7 worm cellular contexts compared by ENCODE assay signal in genomic region chrIV:12157915-12158314, ce11.
TF ChIP-seq lines count a peak whose summit lies in the region.

No protein-coding gene starts in this region.

TF ChIP-seq in whole organism, L1 larva, 84 proteins besides CTCF, POLR2A, EP300 and RAD21:
- TF ChIP-seq lin-35 (GFP tag; optimal IDR thresholded peaks at IDR 0.05; lab: Kevin White, UChicago) (peak in 1 of 2 experiments; percentile 2), nhr-85 (tag; lab: Kevin White, UChicago) (peak; percentile 40), mep-1 (tag; optimal IDR thresholded peaks at IDR 0.05; lab: Kevin White, UChicago) (peak; percentile 9), ztf-4 (tag; optimal IDR thresholded peaks at IDR 0.05; lab: Kevin White, UChicago) (no peak), xbp-1 (tag; optimal IDR thresholded peaks at IDR 0.05; lab: Kevin White, UChicago) (no peak), elt-3 (tag; optimal IDR thresholded peaks at IDR 0.05; lab: Kevin White, UChicago) (peak in 1 of 6 experiments; percentile 7), pag-3 (tag; optimal IDR thresholded peaks at IDR 0.05; lab: Kevin White, UChicago; ENCODE audit: borderline replicate concordance, insufficient read depth) (no peak)

TF ChIP-seq in whole organism, L2 larva, 48 proteins besides CTCF, POLR2A, EP300 and RAD21:
- TF ChIP-seq nhr-129 (tag; optimal IDR thresholded peaks at IDR 0.05; lab: Kevin White, UChicago) (peak; percentile 62), Y55F3AM.14 (GFP tag; optimal IDR thresholded peaks at IDR 0.05; lab: Kevin White, UChicago) (no peak)

TF ChIP-seq in whole organism, L3 larva, 47 proteins besides CTCF, POLR2A, EP300 and RAD21:
- TF ChIP-seq nhr-25 (tag; optimal IDR thresholded peaks at IDR 0.05; lab: Kevin White, UChicago) (peak; percentile 7), fkh-2 (tag; optimal IDR thresholded peaks at IDR 0.05; lab: Kevin White, UChicago) (no peak), ceh-28 (tag; optimal IDR thresholded peaks at IDR 0.05; lab: Kevin White, UChicago) (peak; percentile 34), pqm-1 (tag; optimal IDR thresholded peaks at IDR 0.05; lab: Kevin White, UChicago) (no peak)

TF ChIP-seq in whole organism, L4 larva, 104 proteins besides CTCF, POLR2A, EP300 and RAD21 (continues in another document):
- TF ChIP-seq hlh-30 (tag; optimal IDR thresholded peaks at IDR 0.05; lab: Kevin White, UChicago; ENCODE audit: insufficient read depth) = no peak
- TF ChIP-seq madf-9 (GFP tag; conservative IDR thresholded peaks at IDR 0.05; lab: Robert Waterston, UW) = no peak
- TF ChIP-seq Y75B8A.6 (GFP tag; IDR thresholded peaks at IDR 0.05; lab: Robert Waterston, UW) = no peak
- TF ChIP-seq T26A8.4 (GFP tag; IDR thresholded peaks at IDR 0.05; lab: Robert Waterston, UW) = no peak
- TF ChIP-seq lin-15B (tag; optimal IDR thresholded peaks at IDR 0.05; lab: Kevin White, UChicago) = no peak
- peak; percentile 25 for TF ChIP-seq mxl-3 (GFP tag; optimal IDR thresholded peaks at IDR 0.05; lab: Kevin White, UChicago)
- TF ChIP-seq tra-1 (GFP tag; IDR thresholded peaks at IDR 0.05; lab: Robert Waterston, UW) = no peak
- no peak for TF ChIP-seq lin-1 (GFP tag; IDR thresholded peaks at IDR 0.05; lab: Robert Waterston, UW)
- TF ChIP-seq dmd-9 (GFP tag; IDR thresholded peaks at IDR 0.05; lab: Robert Waterston, UW) = no peak
- TF ChIP-seq daf-19 (GFP tag; conservative IDR thresholded peaks at IDR 0.05; lab: Robert Waterston, UW) = no peak
- no peak for TF ChIP-seq aly-2 (tag; optimal IDR thresholded peaks at IDR 0.05; lab: Kevin White, UChicago)
- peak; percentile 20 for TF ChIP-seq nhr-6 (tag; optimal IDR thresholded peaks at IDR 0.05; lab: Kevin White, UChicago)
- TF ChIP-seq lin-38 (GFP tag; IDR thresholded peaks at IDR 0.05; lab: Robert Waterston, UW) = no peak
- no peak for TF ChIP-seq fkh-10 (GFP tag; optimal IDR thresholded peaks at IDR 0.05; lab: Kevin White, UChicago)
- no peak for TF ChIP-seq snpc-1.2 (GFP tag; IDR thresholded peaks at IDR 0.05; lab: Robert Waterston, UW)
- peak; percentile 6 for TF ChIP-seq mes-2 (tag; optimal IDR thresholded peaks at IDR 0.05; lab: Kevin White, UChicago; ENCODE audit: poor library complexity, severe bottlenecking)
- no peak for TF ChIP-seq nhr-28 (tag; optimal IDR thresholded peaks at IDR 0.05; lab: Kevin White, UChicago)
- TF ChIP-seq nhr-102 (tag; optimal IDR thresholded peaks at IDR 0.05; lab: Kevin White, UChicago) = no peak
- TF ChIP-seq hmg-1.1 (GFP tag; IDR thresholded peaks at IDR 0.05; lab: Robert Waterston, UW) = 0 out of 2 replicates have a peak, but pooled peaks have one; percentile 29
- no peak for TF ChIP-seq tag-97 (GFP tag; IDR thresholded peaks at IDR 0.05; lab: Robert Waterston, UW)

TF ChIP-seq in whole organism, late embryonic, 69 proteins besides CTCF, POLR2A, EP300 and RAD21:
- TF ChIP-seq ceh-48 (tag; optimal IDR thresholded peaks at IDR 0.05; lab: Kevin White, UChicago) (peak; percentile 75), tbx-2 (tag; optimal IDR thresholded peaks at IDR 0.05; lab: Kevin White, UChicago) (peak; percentile 11), ref-2 (tag; optimal IDR thresholded peaks at IDR 0.05; lab: Kevin White, UChicago) (peak; percentile 21), pros-1 (tag; optimal IDR thresholded peaks at IDR 0.05; lab: Kevin White, UChicago) (no peak)

TF ChIP-seq in whole organism, midembryonic, 9 proteins besides CTCF, POLR2A, EP300 and RAD21:
- TF ChIP-seq cog-1 (tag; optimal IDR thresholded peaks at IDR 0.05; lab: Kevin White, UChicago) (peak; percentile 41), ztf-23 (GFP tag; IDR thresholded peaks at IDR 0.05; lab: Robert Waterston, UW) (no peak), T22C8.4 (GFP tag; IDR thresholded peaks at IDR 0.05; lab: Robert Waterston, UW) (peak; percentile 66), med-1 (GFP tag; optimal IDR thresholded peaks at IDR 0.05; lab: Kevin White, UChicago; ENCODE audit: insufficient read depth) (no peak), flt-1 (GFP tag; IDR thresholded peaks at IDR 0.05; lab: Robert Waterston, UW) (0 out of 2 replicates have a peak, but pooled peaks have one; percentile 23), tab-1 (GFP tag; IDR thresholded peaks at IDR 0.05; lab: Robert Waterston, UW) (0 out of 2 replicates have a peak, but pooled peaks have one; percentile 7)

TF ChIP-seq in whole organism, mixed stage, embryonic, 35 proteins besides CTCF, POLR2A, EP300 and RAD21:
- TF ChIP-seq blmp-1 (tag; optimal IDR thresholded peaks at IDR 0.05; lab: Kevin White, UChicago) = no peak
- TF ChIP-seq ham-2 (GFP tag; optimal IDR thresholded peaks at IDR 0.05; lab: Kevin White, UChicago) = peak; percentile 78
- no peak for TF ChIP-seq ztf-11 (tag; optimal IDR thresholded peaks at IDR 0.05; lab: Kevin White, UChicago)
- TF ChIP-seq bed-3 (GFP tag; optimal IDR thresholded peaks at IDR 0.05; lab: Kevin White, UChicago) = no peak
- TF ChIP-seq unc-62 (GFP tag; optimal IDR thresholded peaks at IDR 0.05; lab: Kevin White, UChicago) = no peak
- no peak for TF ChIP-seq drap-1 (GFP tag; optimal IDR thresholded peaks at IDR 0.05; lab: Kevin White, UChicago)
- TF ChIP-seq nhr-2 (tag; optimal IDR thresholded peaks at IDR 0.05; lab: Kevin White, UChicago) = peak; percentile 59
- TF ChIP-seq tbx-8 (GFP tag; optimal IDR thresholded peaks at IDR 0.05; lab: Kevin White, UChicago) = no peak
- TF ChIP-seq nhr-76 (tag; optimal IDR thresholded peaks at IDR 0.05; lab: Kevin White, UChicago) = no peak
- no peak for TF ChIP-seq lin-13 (tag; optimal IDR thresholded peaks at IDR 0.05; lab: Kevin White, UChicago)
- TF ChIP-seq nhr-28 (tag; optimal IDR thresholded peaks at IDR 0.05; lab: Kevin White, UChicago) = no peak
- TF ChIP-seq flh-1 (GFP tag; optimal IDR thresholded peaks at IDR 0.05; lab: Kevin White, UChicago) = no peak
- peak; percentile 61 for TF ChIP-seq lin-32 (GFP tag; optimal IDR thresholded peaks at IDR 0.05; lab: Kevin White, UChicago)
- peak; percentile 35 for TF ChIP-seq ceh-39 (tag; optimal IDR thresholded peaks at IDR 0.05; lab: Kevin White, UChicago)
- TF ChIP-seq pha-4 (tag; optimal IDR thresholded peaks at IDR 0.05; lab: Kevin White, UChicago) = no peak
- no peak for TF ChIP-seq ces-1 (GFP tag; optimal IDR thresholded peaks at IDR 0.05; lab: Kevin White, UChicago)
- no peak for TF ChIP-seq sptf-1 (tag; optimal IDR thresholded peaks at IDR 0.05; lab: Kevin White, UChicago)
- TF ChIP-seq cnd-1 (tag; optimal IDR thresholded peaks at IDR 0.05; lab: Kevin White, UChicago) = peak; percentile 70
- no peak for TF ChIP-seq ceh-43 (GFP tag; optimal IDR thresholded peaks at IDR 0.05; lab: Kevin White, UChicago)
- TF ChIP-seq nhr-237 (tag; optimal IDR thresholded peaks at IDR 0.05; lab: Kevin White, UChicago) = no peak
- TF ChIP-seq elt-3 (tag; optimal IDR thresholded peaks at IDR 0.05; lab: Kevin White, UChicago) = no peak
- TF ChIP-seq zip-8 (tag; optimal IDR thresholded peaks at IDR 0.05; lab: Kevin White, UChicago) = no peak
TF ChIP-seq in whole organism, mixed stage, embryonic: peak in this region for 5.

Comparison
In these comparisons a context has a peak if more than half of its experiments do, and no peak if none do; other contexts are left out.
1. Of the 29 proteins assayed by ChIP-seq in both whole organism, L4 larva and whole organism, L1 larva: peak only in whole organism, L4 larva: none; only in whole organism, L1 larva: mep-1; in both: none; in neither: 28.